Worm (Caenorhabditis elegans): ENCODE results near the gene dcaf-1.

- TF ChIP-seq pag-3 (tag; optimal IDR thresholded peaks at IDR 0.05; ENCODE audit: borderline replicate concordance), result no peak
- TF ChIP-seq ahr-1 (tag; optimal IDR thresholded peaks at IDR 0.05), result no peak
- no peak for TF ChIP-seq ets-4 (tag; optimal IDR thresholded peaks at IDR 0.05)
Observed at ce11 chrIV:9653184-9653583, 53.3 kb downstream of the dcaf-1 start, which contains the start of gene F58G6.3.
